Worm (Caenorhabditis elegans) whole organism, late embryonic: ENCODE data around the gene dsb-2.

Experiments
- ama-1 ChIP-seq: fragments of 150-350 bp; optimal IDR thresholded peaks from 2 replicates; lab custom pipeline; 2014
- unc-3 ChIP-seq, 2 experiments: fragments of 200-800 bp in 1 of 2; sonication (Bioruptor generic) in 1 of 2; sonication (generic microtip) in 1 of 2; conservative IDR thresholded peaks in 1 of 2; optimal IDR thresholded peaks in 1 of 2; 2 replicates each; pipeline versions ENCODE4 v1.3.6 to Lab custom; 2016 to 2022; ENCODE audit warnings: missing compliant biosample characterization in 2 of 2, missing genetic modification characterization in 2 of 2, missing genetic modification reagents in 1 of 2

- TF ChIP-seq unc-3 (GFP tag; conservative IDR thresholded peaks at IDR 0.05; lab: Robert Waterston, UW): no peak
- TF ChIP-seq unc-3 (tag; optimal IDR thresholded peaks at IDR 0.05; lab: Kevin White, UChicago): no peak
- no peak for TF ChIP-seq ama-1 (lab: Kevin White, UChicago)
Observed at ce11 chrII:14413035-14413525, 2.2 kb downstream of the dsb-2 start, which contains the start of gene exl-1.
